Worm (Caenorhabditis elegans) whole organism, L4/young adult: ENCODE results near the gene PDB1.1.

Experiments used
- W03F9.2 ChIP-seq: fragments of 150-350 bp; optimal IDR thresholded peaks from 2 replicates; lab custom pipeline; 2014; ENCODE audit warnings: missing biosample characterization, missing genetic modification characterization
- dao-5 ChIP-seq: sonication (generic microtip); optimal IDR thresholded peaks from 2 replicates; lab custom pipeline; 2016; ENCODE audit warnings: missing genotype, missing genetic modification characterization, moderate library complexity, missing compliant biosample characterization
- him-1 ChIP-seq: sonication (generic microtip); optimal IDR thresholded peaks from 2 replicates; lab custom pipeline; 2016; ENCODE audit warnings: missing genotype, missing genetic modification reagents, missing genetic modification characterization, missing compliant biosample characterization

The PDB1.1 gene

ce11 chrX:7558928-7559455 is at the start of gene PDB1.1, which contains the start of gene F08C6.5:
Gene PDB1.1 (minus strand): TSS chrX:7559085.
Gene F08C6.5 (plus strand): TSS chrX:7559405.
- TF ChIP-seq W03F9.2 (no peak), dao-5 (tag; lab: Kevin White, UChicago) (no peak), him-1 (tag; lab: Kevin White, UChicago) (no peak)

ce11 chrX:7607982-7608381 is 49.1 kb upstream of the PDB1.1 start, which contains the start of gene twk-17:
Gene twk-17 (minus strand): TSS chrX:7608082.
- TF ChIP-seq him-1 (tag; lab: Kevin White, UChicago) (no peak), W03F9.2 (no peak), dao-5 (tag; lab: Kevin White, UChicago) (no peak)

ce11 chrX:7596627-7597026 is 37.7 kb upstream of the PDB1.1 start, which contains the start of gene C44E12.1:
Gene C44E12.1 (plus strand): TSS chrX:7596927.
- no peak for TF ChIP-seq him-1 (tag; lab: Kevin White, UChicago)
- TF ChIP-seq W03F9.2: no peak

- TF ChIP-seq W03F9.2: no peak
- TF ChIP-seq dao-5 (tag; lab: Kevin White, UChicago): no peak
Observed at ce11 chrX:7596029-7596428, 37.1 kb upstream of the PDB1.1 start.

ce11 chrX:7593931-7594544 is 35.2 kb upstream of the PDB1.1 start:
- TF ChIP-seq dao-5 (tag; lab: Kevin White, UChicago): no peak
- no peak for TF ChIP-seq W03F9.2
- no peak for TF ChIP-seq him-1 (tag; lab: Kevin White, UChicago)

- no peak for TF ChIP-seq him-1 (tag; lab: Kevin White, UChicago)
- TF ChIP-seq W03F9.2: no peak
- no peak for TF ChIP-seq dao-5 (tag; lab: Kevin White, UChicago)
Observed at ce11 chrX:7590756-7591155, 31.9 kb upstream of the PDB1.1 start.

- TF ChIP-seq dao-5 (tag; lab: Kevin White, UChicago): no peak
- TF ChIP-seq W03F9.2: no peak
- no peak for TF ChIP-seq him-1 (tag; lab: Kevin White, UChicago)
Observed at ce11 chrX:7587741-7588235, 28.9 kb upstream of the PDB1.1 start.

ce11 chrX:7586588-7586987 is 27.7 kb upstream of the PDB1.1 start:
- TF ChIP-seq W03F9.2 (no peak), dao-5 (tag; lab: Kevin White, UChicago) (no peak), him-1 (tag; lab: Kevin White, UChicago) (no peak)

ce11 chrX:7585610-7586259 is 26.9 kb upstream of the PDB1.1 start, which contains the start of gene adt-2:
Gene adt-2 (plus strand): TSS chrX:7586209.
- no peak for TF ChIP-seq W03F9.2
- no peak for TF ChIP-seq dao-5 (tag; lab: Kevin White, UChicago)
- no peak for TF ChIP-seq him-1 (tag; lab: Kevin White, UChicago)

ce11 chrX:7583930-7584329 is 25.0 kb upstream of the PDB1.1 start:
- TF ChIP-seq dao-5 (tag; lab: Kevin White, UChicago) (no peak), W03F9.2 (no peak), him-1 (tag; lab: Kevin White, UChicago) (no peak)

- TF ChIP-seq dao-5 (tag; lab: Kevin White, UChicago) (no peak), W03F9.2 (no peak), him-1 (tag; lab: Kevin White, UChicago) (no peak)
Observed at ce11 chrX:7582223-7582622, 23.3 kb upstream of the PDB1.1 start.

- TF ChIP-seq W03F9.2 (no peak), dao-5 (tag; lab: Kevin White, UChicago) (no peak), him-1 (tag; lab: Kevin White, UChicago) (no peak)
Observed at ce11 chrX:7578308-7578707, 19.4 kb upstream of the PDB1.1 start.

- TF ChIP-seq him-1 (tag; lab: Kevin White, UChicago) (no peak), dao-5 (tag; lab: Kevin White, UChicago) (no peak), W03F9.2 (no peak)
Observed at ce11 chrX:7577458-7578158, 18.7 kb upstream of the PDB1.1 start.

- TF ChIP-seq dao-5 (tag; lab: Kevin White, UChicago) (no peak), W03F9.2 (no peak), him-1 (tag; lab: Kevin White, UChicago) (no peak)
Observed at ce11 chrX:7575939-7576338, 17.1 kb upstream of the PDB1.1 start.
